Worm (Caenorhabditis elegans) whole organism, L1 larva: ENCODE results near the gene Y39B6A.3.

ENCODE experiments used
- C16A3.4 ChIP-seq: fragments of 150-350 bp; optimal IDR thresholded peaks from 2 replicates; lab custom pipeline; 2014; ENCODE audit warnings: missing biosample characterization, missing genetic modification characterization
- C34B4.2 ChIP-seq: sonication (generic microtip); optimal IDR thresholded peaks from 2 replicates; lab custom pipeline; 2017; ENCODE audit warnings: mild to moderate bottlenecking, missing genetic modification characterization, missing compliant biosample characterization
- F16B12.6 ChIP-seq: fragments of 150-350 bp; optimal IDR thresholded peaks from 2 replicates; lab custom pipeline; 2014; ENCODE audit warnings: missing biosample characterization, missing genetic modification characterization
- Y116A8C.19 ChIP-seq: sonication (generic microtip); optimal IDR thresholded peaks from 2 replicates; lab custom pipeline; 2016; ENCODE audit warnings: missing compliant biosample characterization, missing genetic modification characterization, borderline replicate concordance
- aha-1 ChIP-seq: fragments of 150-350 bp; optimal IDR thresholded peaks from 2 replicates; lab custom pipeline; 2014; ENCODE audit warnings: missing biosample characterization, missing genetic modification characterization
- alr-1 ChIP-seq: fragments of 200-800 bp; sonication (Bioruptor generic); optimal IDR thresholded peaks from 2 replicates; lab custom pipeline; 2018; ENCODE audit warnings: borderline replicate concordance, mild to moderate bottlenecking, missing genetic modification characterization, missing compliant biosample characterization
- aly-2 ChIP-seq: fragments of 150-350 bp; optimal IDR thresholded peaks from 2 replicates; lab custom pipeline; 2014; ENCODE audit warnings: missing biosample characterization, missing genetic modification characterization
- ama-1 ChIP-seq: fragments of 150-350 bp; optimal IDR thresholded peaks from 2 replicates; lab custom pipeline; 2014
- ceh-90 ChIP-seq: sonication (generic microtip); optimal IDR thresholded peaks from 2 replicates; lab custom pipeline; 2016; ENCODE audit warnings: missing genetic modification characterization, missing compliant biosample characterization
- ces-1 ChIP-seq: fragments of 150-350 bp; optimal IDR thresholded peaks from 2 replicates; lab custom pipeline; 2014; ENCODE audit warnings: missing biosample characterization, missing genetic modification reagents, missing genetic modification characterization
- dpl-1 ChIP-seq, 3 experiments: fragments of 150-350 bp in 2 of 3; sonication (generic microtip) in 1 of 3; optimal IDR thresholded peaks; 2 replicates each; lab custom pipeline; 2014 to 2017; ENCODE audit warnings: missing biosample characterization in 3 of 3, missing genetic modification characterization in 3 of 3, missing genetic modification reagents in 3 of 3
- efl-1 ChIP-seq, 4 experiments: fragments of 150-350 bp; optimal IDR thresholded peaks in 3 of 4; peaks in 1 of 4; 1 replicate in 1 of 4; 2 replicates in 3 of 4; lab custom pipeline; 2014; ENCODE audit warnings: missing biosample characterization in 2 of 4, missing genetic modification characterization in 2 of 4, missing genetic modification reagents in 2 of 4
- elt-2 ChIP-seq: sonication (generic microtip); optimal IDR thresholded peaks from 2 replicates; lab custom pipeline; 2016; ENCODE audit warnings: missing genetic modification characterization, mild to moderate bottlenecking, inconsistent platforms, missing compliant biosample characterization, missing genetic modification reagents
- fkh-4 ChIP-seq: sonication (generic microtip); optimal IDR thresholded peaks from 2 replicates; lab custom pipeline; 2016; ENCODE audit warnings: missing compliant biosample characterization, missing genetic modification characterization, borderline replicate concordance
- fkh-8 ChIP-seq: sonication (generic microtip); optimal IDR thresholded peaks from 2 replicates; lab custom pipeline; 2016; ENCODE audit warnings: mild to moderate bottlenecking, missing genetic modification characterization, missing compliant biosample characterization
- hlh-4 ChIP-seq: sonication (generic microtip); optimal IDR thresholded peaks from 2 replicates; lab custom pipeline; 2016; ENCODE audit warnings: mild to moderate bottlenecking, missing genetic modification characterization, missing compliant biosample characterization
- hpl-2 ChIP-seq: fragments of 150-350 bp; optimal IDR thresholded peaks from 2 replicates; lab custom pipeline; 2014; ENCODE audit warnings: missing biosample characterization, missing genetic modification reagents, missing genetic modification characterization
- lin-14 ChIP-seq: fragments of 200-800 bp; sonication (Bioruptor generic); optimal IDR thresholded peaks from 2 replicates; lab custom pipeline; 2018; ENCODE audit warnings: mild to moderate bottlenecking, missing genetic modification characterization, moderate library complexity, missing compliant biosample characterization
- lin-35 ChIP-seq, 2 experiments: fragments of 150-350 bp; optimal IDR thresholded peaks; 2 replicates each; lab custom pipeline; 2014; ENCODE audit warnings: missing biosample characterization in 2 of 2, missing genetic modification characterization in 2 of 2, missing genetic modification reagents in 2 of 2
- lin-39 ChIP-seq: fragments of 150-350 bp; optimal IDR thresholded peaks from 2 replicates; lab custom pipeline; 2014; ENCODE audit warnings: missing biosample characterization, missing genetic modification reagents, missing genetic modification characterization
- lir-3 ChIP-seq: sonication (generic microtip); optimal IDR thresholded peaks from 2 replicates; lab custom pipeline; 2016; ENCODE audit warnings: mild to moderate bottlenecking, missing genetic modification characterization, moderate library complexity, missing compliant biosample characterization; ENCODE audit not compliant: poor library complexity
- nhr-12 ChIP-seq: sonication (generic microtip); optimal IDR thresholded peaks from 2 replicates; lab custom pipeline; 2017; ENCODE audit warnings: missing biosample characterization, missing genetic modification characterization
- nhr-20 ChIP-seq: sonication (generic microtip); optimal IDR thresholded peaks from 2 replicates; lab custom pipeline; 2016; ENCODE audit warnings: mild to moderate bottlenecking, missing genetic modification characterization, missing compliant biosample characterization
- nhr-28 ChIP-seq: fragments of 150-350 bp; optimal IDR thresholded peaks from 2 replicates; lab custom pipeline; 2014; ENCODE audit warnings: missing biosample characterization, missing genetic modification characterization
- nhr-84 ChIP-seq: sonication (generic microtip); optimal IDR thresholded peaks from 2 replicates; lab custom pipeline; 2017; ENCODE audit warnings: missing biosample characterization, missing genetic modification characterization
- nhr-85 ChIP-seq: sonication (generic microtip); peaks from one replicate; lab custom pipeline; 2016; ENCODE audit warnings: missing genetic modification characterization, inconsistent platforms, missing compliant biosample characterization
- nhr-90 ChIP-seq: sonication (generic microtip); optimal IDR thresholded peaks from 2 replicates; lab custom pipeline; 2016; ENCODE audit warnings: mild to moderate bottlenecking, missing genetic modification characterization, missing compliant biosample characterization; ENCODE audit not compliant: poor library complexity
- skn-1 ChIP-seq: fragments of 150-350 bp; optimal IDR thresholded peaks from 2 replicates; lab custom pipeline; 2014; ENCODE audit warnings: missing biosample characterization, missing genetic modification characterization
- sptf-1 ChIP-seq: fragments of 150-350 bp; optimal IDR thresholded peaks from 2 replicates; lab custom pipeline; 2014; ENCODE audit warnings: missing biosample characterization, missing genetic modification characterization
- swsn-7 ChIP-seq: sonication (generic microtip); optimal IDR thresholded peaks from 2 replicates; lab custom pipeline; 2016; ENCODE audit warnings: missing genetic modification characterization, missing compliant biosample characterization
- unc-30 ChIP-seq: sonication (generic microtip); optimal IDR thresholded peaks from 2 replicates; lab custom pipeline; 2017; ENCODE audit warnings: missing biosample characterization, missing genetic modification characterization
- unc-62 ChIP-seq: fragments of 150-350 bp; optimal IDR thresholded peaks from 2 replicates; lab custom pipeline; 2014; ENCODE audit warnings: missing biosample characterization, missing genetic modification reagents, missing genetic modification characterization
- unc-98 ChIP-seq: fragments of 200-800 bp; sonication (Bioruptor generic); IDR thresholded peaks from 2 replicates; pipeline ENCODE4 v1.3.6; 2022; ENCODE audit warnings: missing genetic modification characterization, missing compliant biosample characterization

The Y39B6A.3 gene

ce11 chrV:19205450-19205849, 15.6 kb upstream of the Y39B6A.3 start:
- TF ChIP-seq nhr-12 (tag; lab: Kevin White, UChicago) (no peak), dpl-1 (GFP tag; optimal IDR thresholded peaks at IDR 0.05; lab: Kevin White, UChicago) (no peak), lin-35 (GFP tag; optimal IDR thresholded peaks at IDR 0.05; lab: Kevin White, UChicago) (peak in 1 of 2 experiments; percentile 2), ama-1 (lab: Kevin White, UChicago) (no peak), hlh-4 (tag; lab: Kevin White, UChicago) (no peak), F16B12.6 (peak; percentile 12), efl-1 (optimal IDR thresholded peaks at IDR 0.05; lab: Kevin White, UChicago) (no peak), efl-1 (GFP tag; optimal IDR thresholded peaks at IDR 0.05 in 1 of 2; lab: Kevin White, UChicago) (peak in 1 of 2 experiments; percentile 52), C16A3.4 (tag; lab: Kevin White, UChicago) (no peak), Y116A8C.19 (tag; lab: Kevin White, UChicago) (no peak), lin-14 (GFP tag; lab: Kevin White, UChicago) (peak; percentile 10), elt-2 (tag; lab: Kevin White, UChicago) (peak; percentile 90), lin-39 (tag; lab: Kevin White, UChicago) (no peak), alr-1 (no peak), fkh-4 (tag; lab: Kevin White, UChicago) (no peak), nhr-20 (tag; lab: Kevin White, UChicago) (peak; percentile 19)

ce11 chrV:19203299-19203698, 13.5 kb upstream of the Y39B6A.3 start, which contains the start of gene Y39B6A.1:
Y39B6A.1 (minus strand) TSS chrV:19203607.
- TF ChIP-seq elt-2 (tag; lab: Kevin White, UChicago): peak; percentile 76
- no peak for TF ChIP-seq aha-1 (tag; lab: Kevin White, UChicago)
- no peak for TF ChIP-seq swsn-7 (tag; lab: Kevin White, UChicago)
- TF ChIP-seq lin-35 (GFP tag; optimal IDR thresholded peaks at IDR 0.05; lab: Kevin White, UChicago): peak in 1 of 2 experiments; percentile 3
- no peak for TF ChIP-seq unc-62 (GFP tag; lab: Kevin White, UChicago)
- TF ChIP-seq nhr-84: no peak
- no peak for TF ChIP-seq C34B4.2 (tag; lab: Kevin White, UChicago)

DNA sequence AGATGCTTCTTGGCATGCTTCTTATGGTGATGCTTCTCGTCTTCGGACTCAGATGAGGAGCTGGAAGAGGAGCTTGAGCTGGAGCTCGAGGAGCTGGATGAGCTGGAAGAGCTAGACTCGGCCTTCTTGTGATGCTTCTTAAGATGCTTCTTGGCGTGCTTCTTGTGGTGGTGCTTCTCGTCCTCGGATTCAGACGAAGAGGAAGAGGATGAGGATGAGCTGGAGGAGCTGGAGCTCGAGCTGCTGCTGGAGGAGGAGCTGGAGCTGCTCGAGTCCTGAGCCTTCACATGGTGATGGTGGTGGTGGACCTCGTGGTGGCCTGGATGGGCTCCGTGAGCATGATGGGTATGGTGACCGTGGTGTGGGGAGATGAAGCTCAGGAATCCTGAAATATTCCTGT, 13.0 kb upstream of the Y39B6A.3 start:
- TF ChIP-seq ces-1 (GFP tag; lab: Kevin White, UChicago) (no peak), unc-62 (GFP tag; lab: Kevin White, UChicago) (no peak), lir-3 (tag; lab: Kevin White, UChicago) (no peak)

ce11 chrV:19201190-19201589, 11.4 kb upstream of the Y39B6A.3 start:
- no peak for TF ChIP-seq efl-1 (optimal IDR thresholded peaks at IDR 0.05; lab: Kevin White, UChicago)
- TF ChIP-seq efl-1 (GFP tag; optimal IDR thresholded peaks at IDR 0.05 in 1 of 2; lab: Kevin White, UChicago): peak in 1 of 2 experiments; percentile 65
- no peak for TF ChIP-seq hpl-2 (GFP tag; lab: Kevin White, UChicago)
- TF ChIP-seq, all 84 proteins: peak for 1

- TF ChIP-seq aly-2 (tag; lab: Kevin White, UChicago) (no peak), nhr-85 (tag; lab: Kevin White, UChicago) (peak; percentile 64), lin-14 (GFP tag; lab: Kevin White, UChicago) (peak; percentile 23), lin-39 (tag; lab: Kevin White, UChicago) (no peak), nhr-90 (tag; lab: Kevin White, UChicago) (no peak), ceh-90 (no peak), sptf-1 (no peak), fkh-8 (tag; lab: Kevin White, UChicago) (no peak)
Observed at ce11 chrV:19181684-19182083, 8.1 kb downstream of the Y39B6A.3 start.

DNA sequence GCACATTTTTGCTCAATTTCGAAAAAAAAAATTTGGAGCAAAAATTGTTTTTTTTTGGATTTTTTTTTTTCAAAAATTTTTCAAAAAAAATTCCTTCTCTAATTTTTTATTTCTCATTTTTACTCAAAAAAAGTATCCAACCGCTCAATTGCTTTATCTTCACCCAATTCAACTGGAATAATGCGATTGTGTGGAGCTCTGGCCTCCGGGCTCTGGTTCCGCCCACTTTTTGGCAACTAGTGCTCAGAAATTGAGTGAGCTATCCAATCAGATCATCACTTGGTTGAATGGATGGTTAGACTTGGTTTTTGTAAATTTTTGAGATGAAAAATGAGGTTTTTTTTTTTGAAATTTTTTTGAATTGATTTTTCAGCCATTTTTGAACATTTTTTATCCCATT, 10.9 kb downstream of the Y39B6A.3 start:
- peak; percentile 17 for TF ChIP-seq nhr-85 (tag; lab: Kevin White, UChicago)
- TF ChIP-seq unc-98 (GFP tag; lab: Robert Waterston, UW): no peak
- peak; percentile 5 for TF ChIP-seq lin-14 (GFP tag; lab: Kevin White, UChicago)
- no peak for TF ChIP-seq unc-62 (GFP tag; lab: Kevin White, UChicago)
- no peak for TF ChIP-seq efl-1 (optimal IDR thresholded peaks at IDR 0.05; lab: Kevin White, UChicago)
- TF ChIP-seq efl-1 (GFP tag; optimal IDR thresholded peaks at IDR 0.05 in 1 of 2; lab: Kevin White, UChicago): peak in 1 of 2 experiments; percentile 49
- TF ChIP-seq unc-30 (tag; lab: Kevin White, UChicago): no peak
- TF ChIP-seq skn-1 (tag; lab: Kevin White, UChicago): no peak
- TF ChIP-seq nhr-28 (tag; lab: Kevin White, UChicago): no peak
